Fruit fly (Drosophila melanogaster) whole organism: ENCODE data around the gene Eig71Eh.

Experiments used
- CG8478 ChIP-seq: fragments of >200 bp; optimal IDR thresholded peaks from 2 replicates; lab custom pipeline; 2018; ENCODE audit warnings: inconsistent platforms
- Dll ChIP-seq: fragments of >200 bp; optimal IDR thresholded peaks from 2 replicates; lab custom pipeline; 2017
- EcR ChIP-seq, 2 experiments: fragments of >200 bp; optimal IDR thresholded peaks; 2 replicates each; lab custom pipeline; 2017; ENCODE audit warnings: missing biosample characterization in 2 of 2, missing genetic modification characterization in 2 of 2, missing genetic modification reagents in 2 of 2
- pan ChIP-seq: fragments of >200 bp; optimal IDR thresholded peaks from 2 replicates; lab custom pipeline; 2017
- psq ChIP-seq: fragments of >200 bp; optimal IDR thresholded peaks from 2 replicates; lab custom pipeline; 2017

DNA sequence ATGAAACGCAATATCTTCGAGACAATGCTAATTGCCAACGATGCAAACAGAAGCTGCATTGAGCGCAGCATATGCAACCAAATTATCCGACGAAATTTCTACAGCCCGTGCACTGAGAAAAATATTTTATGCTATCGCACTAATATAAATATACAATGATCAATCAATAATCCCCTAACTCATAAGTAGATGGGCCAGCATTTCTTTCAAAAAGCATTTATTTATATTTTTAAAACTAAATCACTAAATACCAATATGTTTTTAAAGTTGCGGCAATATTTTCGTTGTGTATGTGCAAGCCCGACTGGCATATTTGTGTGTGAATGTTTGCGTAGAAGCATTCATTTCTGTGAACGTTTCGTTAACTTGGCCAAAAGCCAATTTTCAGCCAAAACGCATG lies 13.1 kb downstream of the Eig71Eh start:
- TF ChIP-seq psq (lab: Kevin White, UChicago): no peak
- no peak for TF ChIP-seq EcR (GFP tag; optimal IDR thresholded peaks at IDR 0.05; lab: Kevin White, UChicago)
- TF ChIP-seq CG8478 (lab: Kevin White, UChicago): no peak
- no peak for TF ChIP-seq Dll
- no peak for TF ChIP-seq pan (lab: Kevin White, UChicago)
